Fruit fly (Drosophila melanogaster): Measurements from ENCODE around the gene omd.

Gene omd

DNA sequence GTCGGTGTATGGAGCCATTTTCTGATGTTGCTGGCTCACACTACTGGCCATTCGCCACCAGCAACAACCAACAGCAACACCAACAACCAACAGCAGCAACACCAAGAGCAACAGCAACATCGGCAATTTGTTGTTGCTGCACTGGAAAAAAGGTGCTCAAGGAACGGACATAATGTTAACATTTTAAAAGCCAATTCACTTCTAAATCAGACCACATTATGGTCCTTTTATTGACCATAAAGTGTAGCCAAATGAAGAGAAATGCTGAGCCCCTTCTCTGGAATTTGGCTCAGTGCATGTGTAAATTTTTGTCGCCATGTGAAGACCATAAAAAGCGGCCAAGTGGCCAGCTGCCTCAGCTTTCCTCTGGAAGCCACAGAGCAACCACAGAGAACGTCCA lies 29.8 kb upstream of the omd start (continued):
- TF ChIP-seq kni (GFP tag; optimal IDR thresholded peaks at IDR 0.05) (no peak), vvl (GFP tag; IDR thresholded peaks at IDR 0.05) (peak; percentile 68), abd-A (tag; optimal IDR thresholded peaks at IDR 0.05) (no peak), stc (GFP tag; IDR thresholded peaks at IDR 0.05) (no peak), Hr51 (GFP tag; optimal IDR thresholded peaks at IDR 0.05) (peak in 1 of 2 experiments; percentile 16), CG1647 (GFP tag; optimal IDR thresholded peaks at IDR 0.05) (peak; percentile 32), C15 (GFP tag; IDR thresholded peaks at IDR 0.05) (no peak), Atf6 (GFP tag; IDR thresholded peaks at IDR 0.05) (no peak), Ets65A (GFP tag) (no peak), nom (GFP tag; optimal IDR thresholded peaks at IDR 0.05) (peak; percentile 62), ap (GFP tag; IDR thresholded peaks at IDR 0.05) (peak; percentile 17; the same call in 1 of the 2 replicates), bbx (GFP tag; IDR thresholded peaks at IDR 0.05; ENCODE audit: partially characterized antibody) (no peak), Nf-YB (GFP tag; optimal IDR thresholded peaks at IDR 0.05) (no peak), Deaf1 (tag; optimal IDR thresholded peaks at IDR 0.05) (no peak), CoRest (tag; optimal IDR thresholded peaks at IDR 0.05) (no peak), Ptx1 (GFP tag; IDR thresholded peaks at IDR 0.05) (peak; percentile 63), Med (GFP tag) (peak; percentile 95), fd3F (GFP tag; optimal IDR thresholded peaks at IDR 0.05) (no peak), MBD-R2 (GFP tag; IDR thresholded peaks at IDR 0.05) (no peak), CG13624 (GFP tag; optimal IDR thresholded peaks at IDR 0.05) (peak; percentile 39), tx (GFP tag; optimal IDR thresholded peaks at IDR 0.05) (no peak), Gug (GFP tag; IDR thresholded peaks at IDR 0.05) (peak; percentile 15; the same call in 1 of the 4 replicates), crc (GFP tag; optimal IDR thresholded peaks at IDR 0.05) (no peak), CG11696 (GFP tag; IDR thresholded peaks at IDR 0.05) (no peak), corto (GFP tag; optimal IDR thresholded peaks at IDR 0.05) (peak; percentile 1), B-H2 (GFP tag; optimal IDR thresholded peaks at IDR 0.05) (no peak), Oli (tag; optimal IDR thresholded peaks at IDR 0.05) (peak; percentile 11)

- no peak for TF ChIP-seq CG32532 (GFP tag; IDR thresholded peaks at IDR 0.05)
- TF ChIP-seq HLH3B (GFP tag; IDR thresholded peaks at IDR 0.05): no peak
- TF ChIP-seq CG2129 (GFP tag; IDR thresholded peaks at IDR 0.05; ENCODE audit: partially characterized antibody): no peak
- TF ChIP-seq bsh (GFP tag; optimal IDR thresholded peaks at IDR 0.05): peak in 1 of 2 experiments; percentile 28
- no peak for TF ChIP-seq Mad (GFP tag; optimal IDR thresholded peaks at IDR 0.05)
- TF ChIP-seq zfh2 (GFP tag; optimal IDR thresholded peaks at IDR 0.05): no peak
- peak; percentile 51 for TF ChIP-seq CG13894 (tag; optimal IDR thresholded peaks at IDR 0.05)
- peak; percentile 19 for TF ChIP-seq CG12769 (tag; optimal IDR thresholded peaks at IDR 0.05)
- no peak for TF ChIP-seq pan (optimal IDR thresholded peaks at IDR 0.05)
- no peak for TF ChIP-seq pan (GFP tag; optimal IDR thresholded peaks at IDR 0.05 in 1 of 2, IDR thresholded peaks at IDR 0.05 in 1 of 2)
- no peak for TF ChIP-seq Dll (GFP tag; IDR thresholded peaks at IDR 0.05; ENCODE audit: partially characterized antibody)
- 0 out of 4 replicates have a peak, but pooled peaks have one; percentile 38 for TF ChIP-seq chinmo (GFP tag; IDR thresholded peaks at IDR 0.05; ENCODE audit: partially characterized antibody)
- no peak for TF ChIP-seq CG1233 (GFP tag; optimal IDR thresholded peaks at IDR 0.05)
- TF ChIP-seq HLH54F (GFP tag; optimal IDR thresholded peaks at IDR 0.05): no peak
- TF ChIP-seq slp2 (GFP tag; optimal IDR thresholded peaks at IDR 0.05): no peak
- no peak for TF ChIP-seq NFAT (GFP tag; IDR thresholded peaks at IDR 0.05)
- peak; percentile 4 for TF ChIP-seq Deaf1 (tag; optimal IDR thresholded peaks at IDR 0.05)
- TF ChIP-seq CG18764 (GFP tag; optimal IDR thresholded peaks at IDR 0.05): no peak
- TF ChIP-seq abd-A (tag; optimal IDR thresholded peaks at IDR 0.05): peak; percentile 11
- no peak for TF ChIP-seq danr (GFP tag; IDR thresholded peaks at IDR 0.05)
- TF ChIP-seq pros (GFP tag; optimal IDR thresholded peaks at IDR 0.05): peak; percentile 97
- TF ChIP-seq jing (GFP tag; optimal IDR thresholded peaks at IDR 0.05): no peak
- no peak for TF ChIP-seq Aef1 (GFP tag; IDR thresholded peaks at IDR 0.05)
- no peak for TF ChIP-seq Mrtf (GFP tag; IDR thresholded peaks at IDR 0.05)
- TF ChIP-seq z (GFP tag; IDR thresholded peaks at IDR 0.05): peak; percentile 88
These were observed 28.9 kb upstream of the omd start for dm6 chr3R:13715674-13716454.
